Worm (Caenorhabditis elegans) whole organism, dauer: ENCODE data around the gene str-233.
"Not testable (repeated sequence)": the region's sequence is repeated elsewhere in the genome, so short reads cannot be mapped to it uniquely, and the experiment has no call there.

Source experiments
- unc-62 ChIP-seq: sonication (generic microtip); optimal IDR thresholded peaks from 2 replicates; lab custom pipeline; 2017; ENCODE audit warnings: missing biosample characterization, missing genetic modification reagents, missing genetic modification characterization

The str-233 gene

ce11 chrV:16009564-16009963 lies at the start of gene str-233:
Gene str-233, minus strand, starts transcription at chrV:16009664.
- no peak for TF ChIP-seq unc-62 (GFP tag; lab: Kevin White, UChicago)

ce11 chrV:16058872-16059271 lies 49.4 kb upstream of the str-233 start, which contains the start of gene F14H3.6:
Gene F14H3.6, minus strand, starts transcription at chrV:16058893.
- no peak for TF ChIP-seq unc-62 (GFP tag; lab: Kevin White, UChicago)

- no peak for TF ChIP-seq unc-62 (GFP tag; lab: Kevin White, UChicago)
Measured at ce11 chrV:16057010-16057463, 47.6 kb upstream of the str-233 start, which contains the start of gene F14H3.5. Gene F14H3.5, minus strand, starts transcription at chrV:16057060.

ce11 chrV:16055031-16055430 lies 45.6 kb upstream of the str-233 start, which contains the start of gene F14H3.4:
Gene F14H3.4, minus strand, starts transcription at chrV:16055072.
- TF ChIP-seq unc-62 (GFP tag; lab: Kevin White, UChicago): no peak

ce11 chrV:16053373-16053772 lies 43.9 kb upstream of the str-233 start, which contains the start of gene F14H3.3:
Gene F14H3.3, minus strand, starts transcription at chrV:16053473.
- TF ChIP-seq unc-62 (GFP tag; lab: Kevin White, UChicago): no peak

- TF ChIP-seq unc-62 (GFP tag; lab: Kevin White, UChicago): no peak
Measured at ce11 chrV:16049177-16049576, 39.7 kb upstream of the str-233 start, which contains the start of gene best-12. Gene best-12, plus strand, starts transcription at chrV:16049477.

ce11 chrV:16047508-16047907 lies 38.0 kb upstream of the str-233 start, which contains the start of gene str-198:
Gene str-198, plus strand, starts transcription at chrV:16047808.
- no peak for TF ChIP-seq unc-62 (GFP tag; lab: Kevin White, UChicago)

ce11 chrV:16047052-16047451 lies 37.6 kb upstream of the str-233 start:
- TF ChIP-seq unc-62 (GFP tag; lab: Kevin White, UChicago): no peak

ce11 chrV:16046573-16046972 lies 37.1 kb upstream of the str-233 start, which contains the start of gene ZK285.2:
Gene ZK285.2, plus strand, starts transcription at chrV:16046873.
- no peak for TF ChIP-seq unc-62 (GFP tag; lab: Kevin White, UChicago)

- TF ChIP-seq unc-62 (GFP tag; lab: Kevin White, UChicago): no peak
Measured at ce11 chrV:16045837-16046236, 36.4 kb upstream of the str-233 start, which contains the start of gene T10C6.15. Gene T10C6.15, minus strand, starts transcription at chrV:16045940.

- TF ChIP-seq unc-62 (GFP tag; lab: Kevin White, UChicago): no peak
Measured at ce11 chrV:16043686-16044085, 34.2 kb upstream of the str-233 start.

- TF ChIP-seq unc-62 (GFP tag; lab: Kevin White, UChicago): no peak
Measured at ce11 chrV:16042743-16043014, 33.2 kb upstream of the str-233 start.

ce11 chrV:16041925-16042742 lies 32.7 kb upstream of the str-233 start, which contains the start of the genes his-2 and his-1:
Gene his-2, minus strand, starts transcription at chrV:16042283.
Gene his-1, plus strand, starts transcription at chrV:16042520.
- not testable (repeated sequence) for TF ChIP-seq unc-62 (GFP tag; lab: Kevin White, UChicago)

- no peak for TF ChIP-seq unc-62 (GFP tag; lab: Kevin White, UChicago)
Measured at ce11 chrV:16041412-16041811, 31.9 kb upstream of the str-233 start.

ce11 chrV:16040140-16040827 lies 30.8 kb upstream of the str-233 start, which contains the start of the genes his-4 and his-3:
Gene his-4, minus strand, starts transcription at chrV:16040515.
Gene his-3, plus strand, starts transcription at chrV:16040808.
- not testable (repeated sequence) for TF ChIP-seq unc-62 (GFP tag; lab: Kevin White, UChicago)

ce11 chrV:16036166-16036565 lies 26.7 kb upstream of the str-233 start, which contains the start of gene T10C6.10:
Gene T10C6.10, plus strand, starts transcription at chrV:16036413.
- TF ChIP-seq unc-62 (GFP tag; lab: Kevin White, UChicago): no peak
